Worm (Caenorhabditis elegans): ENCODE measurements around the gene C23G10.2.

Gene C23G10.2

ce11 chrIII:6183118-6183517 is 24.7 kb upstream of the C23G10.2 start, which contains the start of gene nas-28:
Gene nas-28 (minus strand): TSS chrIII:6183218.
- TF ChIP-seq isw-1 (GFP tag; IDR thresholded peaks at IDR 0.05), result no peak

ce11 chrIII:6190810-6191209 is 17.1 kb upstream of the C23G10.2 start, which contains the start of gene C23G10.5:
Gene C23G10.5 (plus strand): TSS chrIII:6191110.
- no peak for TF ChIP-seq ces-1 (GFP tag; optimal IDR thresholded peaks at IDR 0.05)
- no peak for TF ChIP-seq nhr-85 (tag)
- TF ChIP-seq C04F5.9 (tag; optimal IDR thresholded peaks at IDR 0.05), result no peak
- TF ChIP-seq ceh-90 (tag; optimal IDR thresholded peaks at IDR 0.05), result no peak
- no peak for TF ChIP-seq ceh-63 (GFP tag; optimal IDR thresholded peaks at IDR 0.05)
- TF ChIP-seq lin-39 (tag; optimal IDR thresholded peaks at IDR 0.05), result no peak
- TF ChIP-seq lir-3 (tag; optimal IDR thresholded peaks at IDR 0.05; ENCODE audit: poor library complexity), result no peak
- TF ChIP-seq pqm-1 (tag; optimal IDR thresholded peaks at IDR 0.05), result no peak

ce11 chrIII:6194480-6194879 is 13.4 kb upstream of the C23G10.2 start, which contains the start of gene ugt-66:
Gene ugt-66 (minus strand): TSS chrIII:6194580.
- TF ChIP-seq skn-1 (tag; optimal IDR thresholded peaks at IDR 0.05), result no peak
- TF ChIP-seq egl-27 (tag; optimal IDR thresholded peaks at IDR 0.05), result no peak
- TF ChIP-seq unc-98 (GFP tag; IDR thresholded peaks at IDR 0.05), result no peak
- no peak for TF ChIP-seq unc-130 (tag; optimal IDR thresholded peaks at IDR 0.05)
- TF ChIP-seq irx-1 (tag; optimal IDR thresholded peaks at IDR 0.05), result no peak
- TF ChIP-seq hlh-4 (tag; optimal IDR thresholded peaks at IDR 0.05), result no peak
- no peak for TF ChIP-seq blmp-1 (tag; optimal IDR thresholded peaks at IDR 0.05)
- no peak for TF ChIP-seq lir-3 (tag; optimal IDR thresholded peaks at IDR 0.05; ENCODE audit: poor library complexity)
- TF ChIP-seq nhr-84 (tag; optimal IDR thresholded peaks at IDR 0.05), result no peak
- no peak for TF ChIP-seq lin-39 (tag; optimal IDR thresholded peaks at IDR 0.05)
- no peak for TF ChIP-seq ceh-82 (tag; optimal IDR thresholded peaks at IDR 0.05)
- TF ChIP-seq isw-1 (GFP tag; IDR thresholded peaks at IDR 0.05), result no peak
- no peak for TF ChIP-seq sup-37 (GFP tag; optimal IDR thresholded peaks at IDR 0.05)
- TF ChIP-seq aly-2 (tag; optimal IDR thresholded peaks at IDR 0.05), result no peak
- no peak for TF ChIP-seq nhr-47 (tag; optimal IDR thresholded peaks at IDR 0.05)
- TF ChIP-seq efl-1 (optimal IDR thresholded peaks at IDR 0.05), result no peak
- no peak for TF ChIP-seq efl-1 (GFP tag; optimal IDR thresholded peaks at IDR 0.05 in 1 of 2)
- no peak for TF ChIP-seq sox-4 (tag; optimal IDR thresholded peaks at IDR 0.05)
- no peak for TF ChIP-seq nhr-237 (tag; optimal IDR thresholded peaks at IDR 0.05)
- no peak for TF ChIP-seq nhr-90 (tag; optimal IDR thresholded peaks at IDR 0.05; ENCODE audit: poor library complexity)

ce11 chrIII:6195718-6196117 is 12.1 kb upstream of the C23G10.2 start:
- no peak for TF ChIP-seq pag-3 (tag; optimal IDR thresholded peaks at IDR 0.05; ENCODE audit: borderline replicate concordance, insufficient read depth)
- TF ChIP-seq ceh-82 (tag; optimal IDR thresholded peaks at IDR 0.05), result no peak
- TF ChIP-seq efl-1 (optimal IDR thresholded peaks at IDR 0.05), result no peak
- peak in 1 of 2 experiments; percentile 63 for TF ChIP-seq efl-1 (GFP tag; optimal IDR thresholded peaks at IDR 0.05 in 1 of 2)
- TF ChIP-seq pax-3 (tag; optimal IDR thresholded peaks at IDR 0.05), result no peak
- TF ChIP-seq ces-1 (GFP tag; optimal IDR thresholded peaks at IDR 0.05), result no peak

- TF ChIP-seq nhr-77 (tag; optimal IDR thresholded peaks at IDR 0.05) (peak; percentile 47), nhr-11 (tag; optimal IDR thresholded peaks at IDR 0.05) (no peak), lin-15B (tag; optimal IDR thresholded peaks at IDR 0.05) (no peak), nhr-28 (tag; optimal IDR thresholded peaks at IDR 0.05) (no peak), ceh-82 (tag; optimal IDR thresholded peaks at IDR 0.05) (peak; percentile 62 to 68 (median 63)), alr-1 (tag; optimal IDR thresholded peaks at IDR 0.05; ENCODE audit: borderline replicate concordance) (no peak), ceh-8 (GFP tag; optimal IDR thresholded peaks at IDR 0.05) (no peak), grh-1 (GFP tag; IDR thresholded peaks at IDR 0.05) (peak; percentile 8; the same call in 1 of the 2 replicates), sup-37 (GFP tag; optimal IDR thresholded peaks at IDR 0.05) (peak; percentile 1), sox-4 (tag; optimal IDR thresholded peaks at IDR 0.05) (no peak), nhr-76 (tag; optimal IDR thresholded peaks at IDR 0.05) (no peak), xbp-1 (tag; optimal IDR thresholded peaks at IDR 0.05) (peak; percentile 67), ceh-63 (GFP tag; optimal IDR thresholded peaks at IDR 0.05) (no peak), C04F5.9 (tag; optimal IDR thresholded peaks at IDR 0.05) (peak; percentile 36), efl-3 (GFP tag; optimal IDR thresholded peaks at IDR 0.05) (no peak), egl-13 (tag; optimal IDR thresholded peaks at IDR 0.05) (peak; percentile 9), isw-1 (GFP tag; IDR thresholded peaks at IDR 0.05) (peak; percentile 63), fkh-10 (GFP tag; optimal IDR thresholded peaks at IDR 0.05) (peak; percentile 20), fkh-8 (tag; optimal IDR thresholded peaks at IDR 0.05) (peak; percentile 44), lin-14 (GFP tag; optimal IDR thresholded peaks at IDR 0.05) (peak; percentile 64)
These were observed 9.3 kb upstream of the C23G10.2 start, which contains the start of the genes C23G10.7 and rpn-2 for ce11 chrIII:6198378-6199234. Gene C23G10.7 (minus strand): TSS chrIII:6198414. Gene rpn-2 (plus strand): TSS chrIII:6199184.
